Fruit fly (Drosophila melanogaster): Measurements from ENCODE around the gene rux.

rux gene

DNA sequence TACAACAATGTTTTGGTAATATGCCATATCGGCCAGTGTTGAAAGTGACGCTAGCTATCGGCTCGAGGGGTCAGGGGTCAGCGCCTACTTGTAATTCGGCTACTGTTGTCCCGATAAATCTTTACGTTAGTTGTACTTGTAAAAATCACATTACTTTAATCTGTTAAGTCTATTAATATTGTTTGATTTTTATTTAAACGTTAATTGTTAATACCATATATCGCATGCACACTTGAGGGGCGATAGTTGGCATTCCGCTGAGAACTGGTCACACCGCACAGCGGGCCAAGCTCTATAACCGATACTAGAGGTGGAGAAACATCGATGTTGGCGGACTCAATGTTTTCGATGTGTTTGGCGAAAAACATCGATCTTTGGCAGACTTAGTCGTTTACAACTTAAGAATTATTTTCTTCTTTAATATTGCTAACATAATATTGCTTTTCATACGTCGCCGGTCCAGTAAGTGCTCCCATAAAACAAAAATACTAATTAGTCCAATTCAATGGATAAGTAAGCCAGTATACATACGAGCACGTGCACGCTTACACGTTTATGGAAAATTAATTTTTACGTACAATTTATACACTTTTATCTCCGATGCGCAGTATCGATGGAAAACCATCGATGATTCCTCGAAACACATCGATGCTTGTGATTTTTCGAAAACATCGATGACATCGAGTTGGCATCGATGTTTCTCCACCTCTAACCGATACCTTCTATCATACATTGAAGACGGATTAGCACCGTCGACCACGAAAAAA lies at the start of gene rux, which contains the start of gene MCTS1 (continued):
- peak; percentile 12 for TF ChIP-seq dmrt11E (tag; optimal IDR thresholded peaks at IDR 0.05)
- peak; percentile 55 for TF ChIP-seq CG14710 (tag; optimal IDR thresholded peaks at IDR 0.05)
- TF ChIP-seq sisA (GFP tag; IDR thresholded peaks at IDR 0.05), result peak; percentile 54; the same call in 1 of the 2 replicates
- peak; percentile 17 for TF ChIP-seq CG30020 (tag; optimal IDR thresholded peaks at IDR 0.05)
- TF ChIP-seq Chrac-16 (GFP tag; optimal IDR thresholded peaks at IDR 0.05), result peak; percentile 31
- TF ChIP-seq CG11247 (GFP tag; IDR thresholded peaks at IDR 0.05), result peak; percentile 55; the same call in 1 of the 2 replicates
- peak in 1 of 2 experiments; percentile 16 for TF ChIP-seq Hr51 (GFP tag; optimal IDR thresholded peaks at IDR 0.05)
- TF ChIP-seq CG11085 (GFP tag; IDR thresholded peaks at IDR 0.05), result no peak
- peak; percentile 39 for TF ChIP-seq CG9609 (GFP tag; optimal IDR thresholded peaks at IDR 0.05)
- peak; percentile 97 for TF ChIP-seq BEAF-32 (GFP tag; optimal IDR thresholded peaks at IDR 0.05)
- TF ChIP-seq CG4854 (GFP tag; optimal IDR thresholded peaks at IDR 0.05), result no peak
- peak; percentile 17; the same call in 1 of the 2 replicates for TF ChIP-seq ranshi (GFP tag; IDR thresholded peaks at IDR 0.05)
- TF ChIP-seq ATbp (GFP tag; optimal IDR thresholded peaks at IDR 0.05), result no peak
- TF ChIP-seq kay (GFP tag; optimal IDR thresholded peaks at IDR 0.05), result peak; percentile 3
- TF ChIP-seq Mrtf (GFP tag; IDR thresholded peaks at IDR 0.05), result peak; percentile 8; the same call in 1 of the 3 replicates
- TF ChIP-seq HHEX (GFP tag; optimal IDR thresholded peaks at IDR 0.05), result no peak
- no peak for TF ChIP-seq CG12071 (GFP tag; optimal IDR thresholded peaks at IDR 0.05)
- no peak for TF ChIP-seq ham (GFP tag; IDR thresholded peaks at IDR 0.05)
- TF ChIP-seq CG2678 (tag; optimal IDR thresholded peaks at IDR 0.05), result peak; percentile 40
- TF ChIP-seq CG18476 (GFP tag; optimal IDR thresholded peaks at IDR 0.05), result no peak
- no peak for TF ChIP-seq CG10565 (GFP tag; optimal IDR thresholded peaks at IDR 0.05)
- TF ChIP-seq NfI (GFP tag; optimal IDR thresholded peaks at IDR 0.05), result peak; percentile 2
- peak; percentile 9 for TF ChIP-seq bab2 (GFP tag; optimal IDR thresholded peaks at IDR 0.05)
- peak; percentile 23 for TF ChIP-seq CG7786 (GFP tag; optimal IDR thresholded peaks at IDR 0.05)
- peak; percentile 92 for TF ChIP-seq bbx (GFP tag; IDR thresholded peaks at IDR 0.05; ENCODE audit: partially characterized antibody)
- TF ChIP-seq Adf1 (GFP tag; IDR thresholded peaks at IDR 0.05), result no peak
- TF ChIP-seq p53 (GFP tag; optimal IDR thresholded peaks at IDR 0.05), result no peak
- peak; percentile 59 for TF ChIP-seq phol (tag; optimal IDR thresholded peaks at IDR 0.05)
- TF ChIP-seq Ssrp (tag; optimal IDR thresholded peaks at IDR 0.05), result peak; percentile 41
- TF ChIP-seq fu2 (GFP tag; optimal IDR thresholded peaks at IDR 0.05), result peak; percentile 17
- peak; percentile 5 for TF ChIP-seq fd96Cb (tag; optimal IDR thresholded peaks at IDR 0.05)
- TF ChIP-seq CG4820 (GFP tag; optimal IDR thresholded peaks at IDR 0.05), result peak; percentile 14
- peak; percentile 90 for TF ChIP-seq CG42726 (GFP tag; IDR thresholded peaks at IDR 0.05; ENCODE audit: partially characterized antibody)
- TF ChIP-seq pb (GFP tag; optimal IDR thresholded peaks at IDR 0.05), result no peak
- 0 out of 2 replicates have a peak, but pooled peaks have one; percentile 33 for TF ChIP-seq ara (GFP tag; IDR thresholded peaks at IDR 0.05)
- no peak for TF ChIP-seq CG16779 (GFP tag; IDR thresholded peaks at IDR 0.05)
- TF ChIP-seq HLH4C (GFP tag; IDR thresholded peaks at IDR 0.05; ENCODE audit: partially characterized antibody), result peak; percentile 98
- peak; percentile 38 for TF ChIP-seq B-H2 (GFP tag; optimal IDR thresholded peaks at IDR 0.05)
- peak; percentile 18; the same call in 1 of the 3 replicates for TF ChIP-seq CG34422 (GFP tag; IDR thresholded peaks at IDR 0.05)
- TF ChIP-seq CG2712 (tag; optimal IDR thresholded peaks at IDR 0.05), result peak; percentile 14
- peak; percentile 32 for TF ChIP-seq Camta (GFP tag; optimal IDR thresholded peaks at IDR 0.05)
- peak; percentile 42; the same call in 1 of the 3 replicates for TF ChIP-seq dysf (GFP tag; IDR thresholded peaks at IDR 0.05)
- TF ChIP-seq CG1024 (GFP tag; IDR thresholded peaks at IDR 0.05), result no peak
- TF ChIP-seq CG18599 (GFP tag; optimal IDR thresholded peaks at IDR 0.05), result peak; percentile 1
- no peak for TF ChIP-seq CG7928 (GFP tag; optimal IDR thresholded peaks at IDR 0.05)
- peak; percentile 57; the same call in 2 of the 3 replicates for TF ChIP-seq Dbx (GFP tag; IDR thresholded peaks at IDR 0.05)
- peak; percentile 10 for TF ChIP-seq lab (GFP tag; optimal IDR thresholded peaks at IDR 0.05)
- TF ChIP-seq Nf-YA (GFP tag; IDR thresholded peaks at IDR 0.05), result no peak

Measured in whole organism, embryonic.